Fruit fly (Drosophila melanogaster) whole organism, embryonic: ENCODE measurements around the gene ND-49.

Experiments used
- Atf-2 ChIP-seq: fragments of 200-800 bp; sonication (Bioruptor generic); optimal IDR thresholded peaks from 2 replicates; lab custom pipeline; 2016; ENCODE audit warnings: missing biosample characterization, missing genetic modification characterization
- CG13894 ChIP-seq: fragments of 200-800 bp; sonication (Bioruptor generic); optimal IDR thresholded peaks from 3 replicates; lab custom pipeline; 2018; ENCODE audit warnings: missing biosample characterization, mild to moderate bottlenecking, missing genetic modification characterization, moderate library complexity
- CG14050 ChIP-seq: fragments of 200-800 bp; sonication (Bioruptor generic); IDR thresholded peaks from 3 replicates; pipeline ENCODE4 v1.3.6; 2022; ENCODE audit warnings: missing biosample characterization, missing genetic modification characterization
- CG1602 ChIP-seq: fragments of 200-800 bp; sonication (Bioruptor generic); optimal IDR thresholded peaks from 3 replicates; lab custom pipeline; 2016; ENCODE audit warnings: missing biosample characterization, missing genetic modification characterization
- CG18764 ChIP-seq: fragments of 200-800 bp; sonication (Bioruptor generic); optimal IDR thresholded peaks from 3 replicates; lab custom pipeline; 2016; ENCODE audit warnings: missing biosample characterization, missing genetic modification characterization
- CG2116 ChIP-seq: fragments of 200-800 bp; sonication (Bioruptor generic); optimal IDR thresholded peaks from 3 replicates; lab custom pipeline; 2018; ENCODE audit warnings: missing biosample characterization, mild to moderate bottlenecking, missing genetic modification characterization
- CG3163 ChIP-seq: fragments of 200-800 bp; sonication (Bioruptor generic); optimal IDR thresholded peaks from 3 replicates; lab custom pipeline; 2016; ENCODE audit warnings: missing biosample characterization, missing genetic modification characterization
- CG4707 ChIP-seq: fragments of 200-800 bp; sonication (Bioruptor generic); optimal IDR thresholded peaks from 2 replicates; lab custom pipeline; 2018; ENCODE audit warnings: missing biosample characterization, mild to moderate bottlenecking, missing genetic modification characterization, moderate library complexity
- CG7556 ChIP-seq: fragments of 200-800 bp; sonication (Bioruptor generic); optimal IDR thresholded peaks from 2 replicates; lab custom pipeline; 2017; ENCODE audit warnings: missing biosample characterization, mild to moderate bottlenecking, missing genetic modification characterization
- E2f1 ChIP-seq: fragments of 200-800 bp; sonication (Bioruptor generic); IDR thresholded peaks from 2 replicates; pipeline ENCODE4 v1.3.6; 2022; ENCODE audit warnings: missing biosample characterization, missing genetic modification characterization
- Nf-YC ChIP-seq: fragments of 200-800 bp; optimal IDR thresholded peaks from 3 replicates; lab custom pipeline; 2019; ENCODE audit warnings: missing biosample characterization, mild to moderate bottlenecking, missing genetic modification characterization, moderate library complexity
- Rx ChIP-seq: fragments of 200-800 bp; sonication (Bioruptor generic); IDR thresholded peaks from 2 replicates; pipeline ENCODE4 v1.3.6; 2022; ENCODE audit warnings: missing biosample characterization, missing genetic modification characterization
- Sox100B ChIP-seq: fragments of 200-800 bp; sonication (Bioruptor generic); optimal IDR thresholded peaks from 3 replicates; lab custom pipeline; 2018; ENCODE audit warnings: missing biosample characterization, mild to moderate bottlenecking, missing genetic modification characterization
- Stat92E ChIP-seq, 3 experiments: fragments of >200 bp in 2 of 3; fragments of 200-800 bp in 1 of 3; sonication (Bioruptor generic) in 1 of 3; optimal IDR thresholded peaks; 2 replicates each; lab custom pipeline; 2017 to 2019; ENCODE audit warnings: missing biosample characterization in 3 of 3, missing genetic modification characterization in 3 of 3, mild to moderate bottlenecking in 1 of 3, moderate library complexity in 1 of 3
- TFAM ChIP-seq: fragments of 200-800 bp; sonication (Bioruptor generic); optimal IDR thresholded peaks from 2 replicates; lab custom pipeline; 2017; ENCODE audit warnings: missing biosample characterization, missing genetic modification characterization, inconsistent platforms
- Trl ChIP-seq, 3 experiments: fragments of >200 bp in 2 of 3; fragments of 200-800 bp in 1 of 3; sonication (Bioruptor generic) in 1 of 3; optimal IDR thresholded peaks; 2 replicates in 1 of 3; 3 replicates in 2 of 3; lab custom pipeline; 2016 to 2017; ENCODE audit warnings: missing biosample characterization in 1 of 3, missing genetic modification characterization in 1 of 3
- Usf ChIP-seq: fragments of 200-800 bp; sonication (Bioruptor generic); optimal IDR thresholded peaks from 2 replicates; lab custom pipeline; 2017; ENCODE audit warnings: missing genotype, missing biosample characterization, missing genetic modification characterization
- ab ChIP-seq: fragments of 200-800 bp; sonication (Bioruptor generic); optimal IDR thresholded peaks from 2 replicates; lab custom pipeline; 2016; ENCODE audit warnings: missing biosample characterization, missing genetic modification characterization
- cg ChIP-seq: fragments of 200-800 bp; sonication (Bioruptor generic); optimal IDR thresholded peaks from 3 replicates; lab custom pipeline; 2019; ENCODE audit warnings: missing biosample characterization, mild to moderate bottlenecking, missing genetic modification characterization, moderate library complexity
- chinmo ChIP-seq: fragments of 200-800 bp; sonication (Bioruptor generic); IDR thresholded peaks from 4 replicates; pipeline ENCODE4 v1.3.6; 2022; ENCODE audit warnings: missing biosample characterization, missing genetic modification characterization; ENCODE audit not compliant: partially characterized antibody
- gsb ChIP-seq: fragments of 200-800 bp; sonication (Bioruptor generic); IDR thresholded peaks from 2 replicates; pipeline ENCODE4 v1.3.6; 2022; ENCODE audit warnings: missing biosample characterization, missing genetic modification characterization
- ham ChIP-seq: fragments of 200-800 bp; sonication (Bioruptor generic); IDR thresholded peaks from 2 replicates; pipeline ENCODE4 v1.3.6; 2022; ENCODE audit warnings: missing biosample characterization, missing genetic modification characterization
- mirr ChIP-seq: fragments of 200-800 bp; sonication (Bioruptor generic); optimal IDR thresholded peaks from 3 replicates; lab custom pipeline; 2018; ENCODE audit warnings: missing biosample characterization, mild to moderate bottlenecking, missing genetic modification characterization
- mld ChIP-seq: fragments of 200-800 bp; sonication (Bioruptor generic); IDR thresholded peaks from 3 replicates; pipeline ENCODE4 v1.3.6; 2022; ENCODE audit warnings: missing biosample characterization, missing genetic modification characterization; ENCODE audit not compliant: partially characterized antibody
- nerfin-1 ChIP-seq: fragments of 200-800 bp; sonication (Bioruptor generic); optimal IDR thresholded peaks from 3 replicates; lab custom pipeline; 2019; ENCODE audit warnings: missing biosample characterization, mild to moderate bottlenecking, missing genetic modification characterization, moderate library complexity
- nom ChIP-seq: fragments of 200-800 bp; sonication (Bioruptor generic); optimal IDR thresholded peaks from 2 replicates; lab custom pipeline; 2017; ENCODE audit warnings: missing biosample characterization, missing genetic modification characterization, mild to moderate bottlenecking, moderate library complexity, missing genetic modification reagents
- odd ChIP-seq: fragments of 200-800 bp; sonication (Bioruptor generic); optimal IDR thresholded peaks from 2 replicates; lab custom pipeline; 2017; ENCODE audit warnings: missing biosample characterization, mild to moderate bottlenecking, missing genetic modification characterization
- p53 ChIP-seq: fragments of 200-800 bp; sonication (Bioruptor generic); optimal IDR thresholded peaks from 2 replicates; lab custom pipeline; 2016; ENCODE audit warnings: missing biosample characterization, missing genetic modification characterization
- peb ChIP-seq: fragments of 200-800 bp; sonication (Bioruptor generic); IDR thresholded peaks from 2 replicates; pipeline ENCODE4 v1.3.6; 2022; ENCODE audit warnings: missing biosample characterization, missing genetic modification characterization
- pho ChIP-seq: fragments of 200-800 bp; sonication (Bioruptor generic); optimal IDR thresholded peaks from 2 replicates; lab custom pipeline; 2016; ENCODE audit warnings: missing biosample characterization, missing genetic modification characterization
- pros ChIP-seq: fragments of 200-800 bp; sonication (Bioruptor generic); optimal IDR thresholded peaks from 3 replicates; lab custom pipeline; 2019; ENCODE audit warnings: missing biosample characterization, mild to moderate bottlenecking, missing genetic modification characterization, moderate library complexity
- salm ChIP-seq: fragments of 200-800 bp; sonication (Bioruptor generic); optimal IDR thresholded peaks from 2 replicates; lab custom pipeline; 2018; ENCODE audit warnings: missing biosample characterization, mild to moderate bottlenecking, missing genetic modification characterization
- stwl ChIP-seq: fragments of 200-800 bp; sonication (Bioruptor generic); optimal IDR thresholded peaks from 3 replicates; lab custom pipeline; 2018; ENCODE audit warnings: missing biosample characterization, mild to moderate bottlenecking, missing genetic modification characterization, moderate library complexity
- tll ChIP-seq, 2 experiments: fragments of 200-800 bp in 1 of 2; fragments of >200 bp in 1 of 2; sonication (Bioruptor generic) in 1 of 2; optimal IDR thresholded peaks; 2 replicates each; lab custom pipeline; 2017 to 2019; ENCODE audit warnings: missing biosample characterization in 2 of 2, missing genetic modification characterization in 2 of 2, mild to moderate bottlenecking in 1 of 2, moderate library complexity in 1 of 2
- wdn ChIP-seq: fragments of 200-800 bp; sonication (Bioruptor generic); IDR thresholded peaks from 2 replicates; pipeline ENCODE4 v1.3.6; 2022; ENCODE audit warnings: missing biosample characterization, missing genetic modification characterization

The ND-49 gene

dm6 chr4:554758-555157 lies 16.6 kb downstream of the ND-49 start:
- TF ChIP-seq CG1602 (GFP tag; lab: Kevin White, UChicago) (no peak), Usf (GFP tag; lab: Kevin White, UChicago) (no peak), peb (GFP tag; lab: Robert Waterston, UW) (no peak), chinmo (GFP tag; lab: Robert Waterston, UW) (peak; percentile 83; the same call in 3 of the 4 replicates), TFAM (GFP tag; lab: Kevin White, UChicago) (no peak), nom (GFP tag; lab: Kevin White, UChicago) (peak; percentile 12), CG2116 (GFP tag; lab: Kevin White, UChicago) (no peak), pho (GFP tag; lab: Kevin White, UChicago) (no peak), mld (no peak), Rx (no peak), p53 (GFP tag; lab: Kevin White, UChicago) (no peak), cg (GFP tag; lab: Kevin White, UChicago) (peak; percentile 78), CG7556 (GFP tag; lab: Kevin White, UChicago) (no peak), CG4707 (GFP tag; lab: Kevin White, UChicago) (no peak), Trl (optimal IDR thresholded peaks at IDR 0.05; lab: Kevin White, UChicago) (peak; percentile 41 to 49), Trl (GFP tag; optimal IDR thresholded peaks at IDR 0.05; lab: Kevin White, UChicago) (no peak), CG14050 (GFP tag; lab: Robert Waterston, UW) (no peak), CG3163 (GFP tag; lab: Kevin White, UChicago) (peak; percentile 70), salm (tag; lab: Kevin White, UChicago) (no peak)

- no peak for TF ChIP-seq CG18764 (GFP tag; lab: Kevin White, UChicago)
- no peak for TF ChIP-seq Sox100B (GFP tag; lab: Kevin White, UChicago)
- no peak for TF ChIP-seq mirr (GFP tag; lab: Kevin White, UChicago)
- no peak for TF ChIP-seq tll (GFP tag; optimal IDR thresholded peaks at IDR 0.05; lab: Kevin White, UChicago)
- peak; percentile 54 for TF ChIP-seq nerfin-1 (tag; lab: Kevin White, UChicago)
- TF ChIP-seq nom (GFP tag; lab: Kevin White, UChicago) = peak; percentile 70
- peak; percentile 32 for TF ChIP-seq CG13894
- TF ChIP-seq ab (GFP tag; lab: Kevin White, UChicago) = no peak
- TF ChIP-seq Stat92E (GFP tag; optimal IDR thresholded peaks at IDR 0.05; lab: Kevin White, UChicago) = no peak
- TF ChIP-seq E2f1 (GFP tag; lab: Robert Waterston, UW) = no peak
- TF ChIP-seq wdn (GFP tag; lab: Robert Waterston, UW) = no peak
- TF ChIP-seq Atf-2 (GFP tag; lab: Kevin White, UChicago) = no peak
- peak; percentile 14 for TF ChIP-seq Nf-YC
- no peak for TF ChIP-seq gsb (GFP tag; lab: Robert Waterston, UW)
- TF ChIP-seq pros (GFP tag; lab: Kevin White, UChicago) = peak; percentile 52
- TF ChIP-seq odd (GFP tag; lab: Kevin White, UChicago) = no peak
- no peak for TF ChIP-seq stwl (tag; lab: Kevin White, UChicago)
- TF ChIP-seq ham (GFP tag; lab: Robert Waterston, UW) = no peak
Measured at dm6 chr4:519421-519987, 51.9 kb downstream of the ND-49 start.
